Worm (Caenorhabditis elegans): ENCODE data around the gene C28A5.1.

Gene C28A5.1

ce11 chrIII:4477472-4477871, 43.3 kb upstream of the C28A5.1 start, which contains the start of gene ins-17:
Gene ins-17, minus strand, starts transcription at chrIII:4477572.
- no peak for TF ChIP-seq nhr-27 (tag; optimal IDR thresholded peaks at IDR 0.05)
- TF ChIP-seq F22D6.2 (tag; optimal IDR thresholded peaks at IDR 0.05) = no peak
- TF ChIP-seq lsl-1 (GFP tag; optimal IDR thresholded peaks at IDR 0.05) = no peak
- no peak for TF ChIP-seq nfyb-1 (GFP tag; IDR thresholded peaks at IDR 0.05)

ce11 chrIII:4476806-4477205, 42.7 kb upstream of the C28A5.1 start:
- TF ChIP-seq unc-130 (GFP tag; optimal IDR thresholded peaks at IDR 0.05) (peak; percentile 6), unc-62 (GFP tag; optimal IDR thresholded peaks at IDR 0.05) (no peak), atf-7 (tag; optimal IDR thresholded peaks at IDR 0.05) (peak; percentile 17), sdz-38 (tag; optimal IDR thresholded peaks at IDR 0.05) (no peak), Y67H2A.10 (GFP tag; conservative IDR thresholded peaks at IDR 0.05) (no peak), rpc-1 (optimal IDR thresholded peaks at IDR 0.05) (no peak), rpc-1 (tag; optimal IDR thresholded peaks at IDR 0.05) (no peak), ztf-3 (GFP tag; optimal IDR thresholded peaks at IDR 0.05) (no peak), mel-28 (tag; optimal IDR thresholded peaks at IDR 0.05; ENCODE audit: borderline replicate concordance) (no peak), ztf-6 (GFP tag; IDR thresholded peaks at IDR 0.05) (no peak), lin-54 (GFP tag; optimal IDR thresholded peaks at IDR 0.05) (peak; percentile 77), ceh-27 (GFP tag; optimal IDR thresholded peaks at IDR 0.05) (no peak), hlh-12 (tag; optimal IDR thresholded peaks at IDR 0.05) (no peak), zfh-2 (GFP tag; conservative IDR thresholded peaks at IDR 0.05) (no peak), lsy-27 (tag; optimal IDR thresholded peaks at IDR 0.05; ENCODE audit: borderline replicate concordance, insufficient read depth) (no peak), ztf-18 (tag; optimal IDR thresholded peaks at IDR 0.05) (no peak), nhr-90 (tag; optimal IDR thresholded peaks at IDR 0.05) (no peak), Y53F4B.3 (GFP tag; IDR thresholded peaks at IDR 0.05) (no peak), repo-1 (tag; optimal IDR thresholded peaks at IDR 0.05) (no peak), B0019.2 (GFP tag; conservative IDR thresholded peaks at IDR 0.05) (no peak), Y79H2A.3 (GFP tag; conservative IDR thresholded peaks at IDR 0.05) (no peak), nfya-2 (GFP tag; IDR thresholded peaks at IDR 0.05) (0 out of 2 replicates have a peak, but pooled peaks have one; percentile 7), mxl-1 (tag; optimal IDR thresholded peaks at IDR 0.05) (no peak), hsf-1 (GFP tag; IDR thresholded peaks at IDR 0.05) (peak; percentile 75), egl-44 (GFP tag; IDR thresholded peaks at IDR 0.05) (0 out of 2 replicates have a peak, but pooled peaks have one; percentile 43), chd-7 (tag; optimal IDR thresholded peaks at IDR 0.05) (no peak), madf-6 (GFP tag; IDR thresholded peaks at IDR 0.05) (peak; percentile 82), nhr-179 (tag; optimal IDR thresholded peaks at IDR 0.05) (no peak), pbrm-1 (GFP tag; IDR thresholded peaks at IDR 0.05) (peak; percentile 54; the same call in 1 of the 2 replicates), D2030.7 (GFP tag; IDR thresholded peaks at IDR 0.05) (0 out of 2 replicates have a peak, but pooled peaks have one; percentile 17), ceh-40 (GFP tag; IDR thresholded peaks at IDR 0.05) (no peak), F37B4.10 (GFP tag; IDR thresholded peaks at IDR 0.05) (no peak), athp-1 (tag; optimal IDR thresholded peaks at IDR 0.05) (no peak), snpc-4 (GFP tag; optimal IDR thresholded peaks at IDR 0.05) (no peak), snpc-4 (tag; optimal IDR thresholded peaks at IDR 0.05) (no peak), gei-17 (GFP tag; optimal IDR thresholded peaks at IDR 0.05) (no peak), hmg-1.2 (GFP tag; IDR thresholded peaks at IDR 0.05) (peak; percentile 46), ztf-25 (GFP tag; IDR thresholded peaks at IDR 0.05) (no peak), Y53G8AR.9 (GFP tag; conservative IDR thresholded peaks at IDR 0.05) (peak; percentile 82), F23B12.7 (tag; optimal IDR thresholded peaks at IDR 0.05; ENCODE audit: insufficient read depth) (no peak), ceh-91 (GFP tag; IDR thresholded peaks at IDR 0.05) (no peak), egl-18 (GFP tag; IDR thresholded peaks at IDR 0.05) (no peak), F52B5.7 (tag; optimal IDR thresholded peaks at IDR 0.05) (peak; percentile 36), nfya-1 (tag; optimal IDR thresholded peaks at IDR 0.05; ENCODE audit: borderline replicate concordance, insufficient read depth) (no peak)
